Worm (Caenorhabditis elegans) whole organism, L4 larva: ENCODE measurements around the gene ugt-51.

Experiments
- arid-1 ChIP-seq: fragments of 200-800 bp; sonication (Bioruptor generic); conservative IDR thresholded peaks from 2 replicates; pipeline ENCODE4 v1.3.6; 2022; ENCODE audit warnings: missing genetic modification reagents, missing genetic modification characterization, missing compliant biosample characterization
- ceh-20 ChIP-seq: fragments of 200-800 bp; sonication (Bioruptor generic); IDR thresholded peaks from 2 replicates; pipeline ENCODE4 v1.3.6; 2022; ENCODE audit warnings: missing genetic modification reagents, missing genetic modification characterization, missing compliant biosample characterization
- fos-1 ChIP-seq: fragments of 150-350 bp; optimal IDR thresholded peaks from 2 replicates; lab custom pipeline; 2014; ENCODE audit warnings: missing biosample characterization, missing genetic modification characterization
- hlh-11 ChIP-seq: fragments of 200-800 bp; sonication (Bioruptor generic); optimal IDR thresholded peaks from 2 replicates; lab custom pipeline; 2018; ENCODE audit warnings: mild to moderate bottlenecking, missing genetic modification characterization, missing compliant biosample characterization
- hmg-1.1 ChIP-seq: fragments of 200-800 bp; sonication (Bioruptor generic); IDR thresholded peaks from 2 replicates; pipeline ENCODE4 v1.3.6; 2022; ENCODE audit warnings: missing genetic modification reagents, missing genetic modification characterization, missing compliant biosample characterization
- jun-1 ChIP-seq: fragments of 150-350 bp; optimal IDR thresholded peaks from 2 replicates; lab custom pipeline; 2014; ENCODE audit warnings: missing biosample characterization, missing genetic modification reagents, missing genetic modification characterization
- lin-13 ChIP-seq: fragments of 150-350 bp; optimal IDR thresholded peaks from 2 replicates; lab custom pipeline; 2014; ENCODE audit warnings: missing biosample characterization, missing genetic modification reagents, missing genetic modification characterization
- nhr-237 ChIP-seq: sonication (generic microtip); optimal IDR thresholded peaks from 2 replicates; lab custom pipeline; 2017; ENCODE audit warnings: missing biosample characterization, missing genetic modification characterization
- nhr-28 ChIP-seq: fragments of 150-350 bp; optimal IDR thresholded peaks from 2 replicates; lab custom pipeline; 2014; ENCODE audit warnings: missing biosample characterization, missing genetic modification characterization
- nhr-76 ChIP-seq: fragments of 150-350 bp; optimal IDR thresholded peaks from 2 replicates; lab custom pipeline; 2014; ENCODE audit warnings: missing biosample characterization, missing genetic modification characterization
- rbr-2 ChIP-seq: sonication (generic microtip); optimal IDR thresholded peaks from 2 replicates; lab custom pipeline; 2016; ENCODE audit warnings: missing genotype, missing genetic modification characterization, missing compliant biosample characterization
- zfp-2 ChIP-seq: sonication (generic microtip); optimal IDR thresholded peaks from 2 replicates; lab custom pipeline; 2016; ENCODE audit warnings: mild to moderate bottlenecking, missing genetic modification characterization, missing compliant biosample characterization

DNA sequence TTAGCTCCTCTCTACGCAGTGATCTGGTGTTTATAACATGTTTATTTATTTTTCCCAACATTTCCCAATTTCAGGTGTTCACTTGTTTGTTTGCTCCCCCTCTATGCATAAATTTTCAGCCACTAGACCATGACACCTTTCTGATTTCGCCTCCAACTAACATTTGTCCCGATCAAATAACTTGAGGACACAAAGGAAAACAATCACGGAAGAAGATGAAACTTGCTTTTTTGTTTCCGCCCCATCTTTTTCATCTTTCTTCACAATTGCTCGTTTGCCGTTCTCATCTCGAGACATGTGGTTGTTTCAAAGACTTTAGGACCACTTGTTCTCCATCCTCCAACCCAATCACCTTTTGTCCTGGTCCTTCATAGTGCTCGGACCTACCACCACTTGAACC, 50.3 kb downstream of the ugt-51 start, which contains the start of gene F14F9.5:
- no peak for TF ChIP-seq rbr-2 (tag; lab: Kevin White, UChicago)
- no peak for TF ChIP-seq jun-1 (tag; lab: Kevin White, UChicago)
- TF ChIP-seq fos-1 (tag; lab: Kevin White, UChicago), result no peak
- TF ChIP-seq hmg-1.1 (GFP tag; lab: Robert Waterston, UW), result no peak
- TF ChIP-seq lin-13 (GFP tag; lab: Kevin White, UChicago), result no peak
- TF ChIP-seq nhr-28 (tag; lab: Kevin White, UChicago), result no peak
- TF ChIP-seq ceh-20 (GFP tag; lab: Robert Waterston, UW), result no peak
- no peak for TF ChIP-seq nhr-237 (tag; lab: Kevin White, UChicago)
- TF ChIP-seq nhr-76 (tag; lab: Kevin White, UChicago), result no peak
- no peak for TF ChIP-seq hlh-11
- TF ChIP-seq zfp-2 (tag; lab: Kevin White, UChicago), result no peak
- TF ChIP-seq arid-1, result no peak
